Worm (Caenorhabditis elegans): Measurements from ENCODE around the gene sri-63.

The sri-63 gene

DNA sequence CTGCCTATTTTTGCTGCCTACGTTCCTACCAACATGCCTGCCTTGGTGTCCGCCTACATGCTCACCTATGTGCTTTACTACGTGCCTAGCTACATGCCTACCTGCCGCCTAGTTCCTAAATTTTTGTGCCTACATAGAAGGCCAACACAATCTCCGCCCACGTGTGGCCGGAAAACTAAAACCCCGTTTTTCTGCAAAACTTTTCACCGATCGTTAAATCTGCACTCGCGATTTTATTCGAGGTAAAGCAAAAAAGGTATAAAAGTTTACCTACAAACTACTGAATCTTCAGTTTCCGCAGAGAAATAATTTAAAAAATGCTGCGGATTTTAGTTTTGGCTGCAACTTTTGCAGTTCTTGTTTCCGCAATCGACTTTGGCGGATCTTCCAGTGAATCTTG is 37.8 kb upstream of the sri-63 start, which contains the start of gene clec-124:
Gene clec-124, plus strand, starts transcription at position 301 of the 400 bp plus-strand sequence.
- no peak for TF ChIP-seq nhr-42 (GFP tag; IDR thresholded peaks at IDR 0.05)
- TF ChIP-seq nhr-10 (tag; optimal IDR thresholded peaks at IDR 0.05) = no peak
- TF ChIP-seq lin-29 (GFP tag; IDR thresholded peaks at IDR 0.05) = no peak
- no peak for TF ChIP-seq vab-7 (GFP tag; IDR thresholded peaks at IDR 0.05)
- TF ChIP-seq nhr-6 (tag; optimal IDR thresholded peaks at IDR 0.05) = no peak
- TF ChIP-seq R02D3.7 (tag; optimal IDR thresholded peaks at IDR 0.05) = no peak
- TF ChIP-seq hmg-1.1 (GFP tag; IDR thresholded peaks at IDR 0.05) = no peak
- TF ChIP-seq ceh-28 (tag; optimal IDR thresholded peaks at IDR 0.05) = no peak
- TF ChIP-seq ztf-11 (tag; optimal IDR thresholded peaks at IDR 0.05) = no peak
- TF ChIP-seq mep-1 (tag; optimal IDR thresholded peaks at IDR 0.05) = no peak
- no peak for TF ChIP-seq nhr-237 (tag; optimal IDR thresholded peaks at IDR 0.05)
- no peak for TF ChIP-seq tra-1 (GFP tag; IDR thresholded peaks at IDR 0.05)
- TF ChIP-seq zip-11 (GFP tag; IDR thresholded peaks at IDR 0.05) = no peak
- TF ChIP-seq snpc-4 (tag; optimal IDR thresholded peaks at IDR 0.05) = no peak
- no peak for TF ChIP-seq daf-8 (GFP tag; IDR thresholded peaks at IDR 0.05)
- no peak for TF ChIP-seq F10B5.3 (tag; optimal IDR thresholded peaks at IDR 0.05)
- TF ChIP-seq mdl-1 (tag; optimal IDR thresholded peaks at IDR 0.05) = no peak

DNA sequence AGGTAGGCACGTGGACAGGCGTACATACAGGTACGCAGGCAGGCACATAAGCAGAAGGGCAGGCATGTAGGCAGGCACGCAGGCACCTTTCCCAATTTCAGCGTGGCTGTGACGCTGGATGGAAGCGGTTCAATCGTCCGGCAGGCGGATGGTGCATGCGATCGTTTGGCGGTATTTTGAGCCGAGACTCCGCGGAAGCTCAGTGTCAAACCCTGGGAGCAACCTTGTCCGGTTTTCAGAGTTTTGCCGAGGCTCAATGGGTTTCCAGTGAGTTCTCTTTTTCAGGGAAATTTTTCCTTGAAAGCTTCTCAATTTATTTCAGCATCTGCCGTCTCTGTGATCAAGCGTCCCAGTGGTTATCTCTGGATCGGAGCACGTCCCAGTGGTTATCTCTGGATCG is 37.0 kb upstream of the sri-63 start:
- TF ChIP-seq lim-7 (GFP tag; IDR thresholded peaks at IDR 0.05) (no peak), ZK337.2 (GFP tag; IDR thresholded peaks at IDR 0.05) (no peak), set-16 (GFP tag; IDR thresholded peaks at IDR 0.05) (peak; percentile 60; the same call in 1 of the 2 replicates)

DNA sequence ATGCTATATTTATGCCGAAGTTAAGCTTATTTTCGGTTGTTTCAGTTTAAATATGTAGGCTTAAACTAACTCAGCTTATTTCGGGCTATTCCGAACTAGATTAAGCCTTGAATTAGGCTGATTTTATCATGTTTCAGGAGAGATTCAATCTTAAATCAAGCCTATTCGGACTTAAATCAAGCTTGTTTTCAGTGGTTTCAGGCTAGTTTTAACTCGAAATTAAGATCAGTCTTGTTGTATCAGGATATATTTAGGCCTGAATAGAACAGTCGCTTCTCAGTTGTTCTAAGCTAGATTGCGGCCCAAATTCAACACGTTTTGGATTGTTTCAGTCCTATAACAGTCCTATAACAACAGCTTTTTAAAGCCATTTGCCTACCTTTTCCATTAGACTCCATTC is 35.4 kb upstream of the sri-63 start:
- TF ChIP-seq aha-1 (tag) (peak; percentile 96), lin-15B (tag; optimal IDR thresholded peaks at IDR 0.05) (no peak)

DNA sequence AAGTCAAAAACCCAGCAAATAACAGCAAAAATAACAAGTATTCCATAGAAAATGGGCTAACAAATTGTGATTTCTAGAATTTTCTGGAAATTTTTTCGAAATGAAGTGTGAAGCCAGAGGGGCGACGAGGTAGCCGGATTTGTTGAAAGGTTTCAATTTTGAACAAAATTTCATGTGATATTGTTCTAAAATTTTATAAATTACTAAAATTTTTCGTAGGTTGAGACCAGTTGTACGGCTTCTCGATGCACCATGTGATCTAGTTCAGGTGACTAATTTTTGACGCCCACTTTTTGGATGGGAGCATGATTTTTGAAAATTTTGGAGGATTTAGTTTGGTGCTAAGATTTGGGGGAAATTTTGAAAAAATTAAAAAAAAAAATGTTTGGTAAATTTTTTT is 27.9 kb upstream of the sri-63 start, which contains the start of gene gcy-19:
Gene gcy-19, minus strand, starts transcription at position 101 of the 400 bp plus-strand sequence.
- TF ChIP-seq egl-43 (GFP tag; IDR thresholded peaks at IDR 0.05) (no peak), spr-3 (GFP tag; optimal IDR thresholded peaks at IDR 0.05) (no peak), unc-62 (GFP tag; optimal IDR thresholded peaks at IDR 0.05 in 1 of 2) (peak in 1 of 2 experiments; percentile 8), unc-62 (tag; optimal IDR thresholded peaks at IDR 0.05) (no peak), hlh-11 (tag; optimal IDR thresholded peaks at IDR 0.05) (no peak), Y75B8A.6 (GFP tag; IDR thresholded peaks at IDR 0.05) (no peak)

DNA sequence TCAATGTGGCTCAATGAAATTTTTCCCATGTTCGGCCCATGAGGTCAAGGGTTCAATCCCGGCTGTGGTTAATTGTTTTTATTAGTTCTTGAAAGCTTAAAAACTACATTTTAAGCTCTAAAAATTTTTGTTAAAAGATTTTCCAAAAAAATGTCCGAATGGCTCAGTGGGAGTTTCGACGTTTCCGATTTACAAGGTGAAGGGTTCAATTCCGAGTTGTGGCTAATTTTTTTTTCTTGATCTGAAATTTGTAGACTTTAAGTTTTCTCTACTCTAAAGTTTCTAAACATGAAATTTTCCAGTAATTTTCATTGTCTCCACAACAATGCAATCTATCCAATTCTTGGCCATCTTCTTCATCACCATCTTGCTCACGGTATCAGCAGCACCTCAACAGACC is 24.7 kb upstream of the sri-63 start, which contains the start of gene F02E11.2:
Gene F02E11.2, plus strand, starts transcription at position 301 of the 400 bp plus-strand sequence.
- TF ChIP-seq unc-39 (tag; optimal IDR thresholded peaks at IDR 0.05) (no peak), nhr-41 (GFP tag; IDR thresholded peaks at IDR 0.05) (no peak)

DNA sequence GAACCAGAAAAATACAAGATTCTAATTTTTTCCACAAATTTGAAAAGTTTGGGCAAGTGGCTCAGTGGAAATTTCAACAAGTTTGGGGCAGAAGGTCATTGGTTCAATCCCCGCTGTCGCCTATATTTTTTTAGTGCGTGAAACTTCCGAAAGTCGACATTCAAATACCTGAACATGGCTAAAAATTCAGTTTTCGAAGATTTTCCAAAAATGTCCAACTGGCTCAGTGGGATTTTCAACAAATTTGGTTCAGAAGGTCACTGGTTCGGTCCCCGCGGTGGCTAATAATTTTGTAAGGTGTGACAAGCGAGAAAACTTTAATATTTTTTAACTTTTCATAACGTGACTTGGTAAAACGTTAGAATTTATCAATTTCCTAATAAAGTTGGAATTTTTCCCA is 22.5 kb upstream of the sri-63 start:
- no peak for TF ChIP-seq aly-2 (tag; optimal IDR thresholded peaks at IDR 0.05)
- TF ChIP-seq ctbp-1 (GFP tag; IDR thresholded peaks at IDR 0.05) = no peak
- no peak for TF ChIP-seq Y5F2A.4 (GFP tag; optimal IDR thresholded peaks at IDR 0.05)
- TF ChIP-seq skn-1 (tag; optimal IDR thresholded peaks at IDR 0.05) = no peak
- no peak for TF ChIP-seq lim-7 (GFP tag; IDR thresholded peaks at IDR 0.05)
- no peak for TF ChIP-seq daf-12 (tag; optimal IDR thresholded peaks at IDR 0.05)
- TF ChIP-seq dmd-9 (GFP tag; IDR thresholded peaks at IDR 0.05) = no peak
- no peak for TF ChIP-seq Y75B8A.6 (GFP tag; IDR thresholded peaks at IDR 0.05)
- no peak for TF ChIP-seq nhr-111 (GFP tag; optimal IDR thresholded peaks at IDR 0.05)
- no peak for TF ChIP-seq nhr-25 (tag; optimal IDR thresholded peaks at IDR 0.05; ENCODE audit: borderline replicate concordance, insufficient read depth)

All from whole organism, L4 larva.